Fruit fly (Drosophila melanogaster) S2 (cell line): ENCODE results near the gene CG14247.

ENCODE experiments used
- CG8478 ChIP-seq: fragments of >200 bp; optimal IDR thresholded peaks from 2 replicates; lab custom pipeline; 2018
- CTCF ChIP-seq, 2 experiments: fragments of >200 bp; optimal IDR thresholded peaks; 2 replicates each; lab custom pipeline; 2018

DNA sequence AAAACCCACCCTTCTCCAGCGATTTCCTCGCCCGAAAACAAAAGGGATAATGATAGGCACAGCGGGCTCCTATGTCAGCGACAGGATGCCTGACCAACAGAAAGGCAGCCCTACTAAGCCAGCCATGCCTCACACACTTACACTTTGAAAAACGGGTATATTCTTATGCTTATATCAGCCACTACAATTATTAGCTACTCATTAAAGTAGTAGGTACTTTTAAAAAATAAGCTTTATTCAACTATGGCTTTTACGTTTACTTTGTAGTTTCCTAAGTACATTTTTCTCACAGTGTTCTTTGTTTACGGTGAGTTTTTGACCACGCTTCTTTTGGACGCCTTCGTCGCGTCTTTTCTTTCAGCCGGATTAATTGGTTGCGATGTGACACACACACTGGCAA, 47.2 kb upstream of the CG14247 start:
- no peak for TF ChIP-seq CG8478 (lab: Kevin White, UChicago)
- no peak for TF ChIP-seq CTCF (optimal IDR thresholded peaks at IDR 0.05; lab: Kevin White, UChicago)
